Fruit fly (Drosophila melanogaster) whole organism, embryonic: ENCODE data around the gene topi.
A peak's percentile ranks its signal among the peaks of the same experiment; 100 is the strongest.

Source experiments
- CG10462 ChIP-seq: fragments of 200-800 bp; sonication (Bioruptor generic); optimal IDR thresholded peaks from 2 replicates; lab custom pipeline; 2016; ENCODE audit warnings: missing biosample characterization, missing genetic modification characterization
- CG11085 ChIP-seq: fragments of 200-800 bp; sonication (Bioruptor generic); IDR thresholded peaks from 2 replicates; pipeline ENCODE4 v1.3.6; 2022; ENCODE audit warnings: missing biosample characterization, missing genetic modification characterization
- CG11504 ChIP-seq: fragments of 200-800 bp; sonication (Bioruptor generic); optimal IDR thresholded peaks from 3 replicates; lab custom pipeline; 2019; ENCODE audit warnings: missing biosample characterization, mild to moderate bottlenecking, missing genetic modification characterization, moderate library complexity
- CG15601 ChIP-seq: fragments of 200-800 bp; sonication (Bioruptor generic); optimal IDR thresholded peaks from 3 replicates; lab custom pipeline; 2019; ENCODE audit warnings: missing biosample characterization, mild to moderate bottlenecking, missing genetic modification characterization, moderate library complexity
- CG1832 ChIP-seq: fragments of 200-800 bp; sonication (Bioruptor generic); optimal IDR thresholded peaks from 2 replicates; lab custom pipeline; 2017; ENCODE audit warnings: missing biosample characterization, mild to moderate bottlenecking, missing genetic modification characterization, inconsistent platforms
- CG2116 ChIP-seq: fragments of 200-800 bp; sonication (Bioruptor generic); optimal IDR thresholded peaks from 3 replicates; lab custom pipeline; 2018; ENCODE audit warnings: missing biosample characterization, mild to moderate bottlenecking, missing genetic modification characterization
- CG30431 ChIP-seq: fragments of 200-800 bp; sonication (Bioruptor generic); optimal IDR thresholded peaks from 2 replicates; lab custom pipeline; 2017; ENCODE audit warnings: missing biosample characterization, missing genetic modification characterization
- CG31365 ChIP-seq: fragments of 200-800 bp; sonication (Bioruptor generic); optimal IDR thresholded peaks from 2 replicates; lab custom pipeline; 2018; ENCODE audit warnings: missing biosample characterization, mild to moderate bottlenecking, missing genetic modification characterization
- CG32772 ChIP-seq: fragments of 200-800 bp; sonication (Bioruptor generic); IDR thresholded peaks from 2 replicates; pipeline ENCODE4 v1.3.6; 2022; ENCODE audit warnings: missing biosample characterization, missing genetic modification characterization
- CG3281 ChIP-seq: fragments of 200-800 bp; sonication (Bioruptor generic); optimal IDR thresholded peaks from 3 replicates; lab custom pipeline; 2017; ENCODE audit warnings: missing biosample characterization, mild to moderate bottlenecking, missing genetic modification characterization
- CG33213 ChIP-seq: fragments of 200-800 bp; sonication (Bioruptor generic); optimal IDR thresholded peaks from 3 replicates; lab custom pipeline; 2016; ENCODE audit warnings: missing biosample characterization, missing genetic modification characterization
- CG43689 ChIP-seq: fragments of 200-800 bp; sonication (Bioruptor generic); IDR thresholded peaks from 2 replicates; pipeline ENCODE4 v1.3.6; 2022; ENCODE audit warnings: missing biosample characterization, missing genetic modification characterization
- CG5180 ChIP-seq: fragments of 200-800 bp; sonication (Bioruptor generic); optimal IDR thresholded peaks from 3 replicates; lab custom pipeline; 2017; ENCODE audit warnings: missing biosample characterization, missing genetic modification characterization, mild to moderate bottlenecking, moderate library complexity, missing genetic modification reagents
- CG5953 ChIP-seq: fragments of 200-800 bp; sonication (Bioruptor generic); IDR thresholded peaks from 2 replicates; pipeline ENCODE4 v1.3.6; 2022; ENCODE audit warnings: missing biosample characterization, missing genetic modification characterization
- CrebB ChIP-seq: fragments of 200-800 bp; sonication (Bioruptor generic); optimal IDR thresholded peaks from 3 replicates; lab custom pipeline; 2018; ENCODE audit warnings: missing biosample characterization, mild to moderate bottlenecking, missing genetic modification characterization
- Dad ChIP-seq: fragments of 200-800 bp; sonication (Bioruptor generic); optimal IDR thresholded peaks from 3 replicates; lab custom pipeline; 2016; ENCODE audit warnings: missing biosample characterization, missing genetic modification characterization
- Doc2 ChIP-seq: fragments of 200-800 bp; sonication (Bioruptor generic); IDR thresholded peaks from 2 replicates; pipeline ENCODE4 v1.3.6; 2022; ENCODE audit warnings: missing biosample characterization, missing genetic modification characterization
- ERR ChIP-seq: fragments of 200-800 bp; sonication (Bioruptor generic); optimal IDR thresholded peaks from 2 replicates; lab custom pipeline; 2016; ENCODE audit warnings: missing biosample characterization, missing genetic modification characterization
- Elba2 ChIP-seq: fragments of 200-800 bp; sonication (Bioruptor generic); optimal IDR thresholded peaks from 3 replicates; lab custom pipeline; 2016; ENCODE audit warnings: missing biosample characterization, missing genetic modification characterization
- Hr51 ChIP-seq, 2 experiments: fragments of 200-800 bp; sonication (Bioruptor generic); optimal IDR thresholded peaks; 2 replicates in 1 of 2; 3 replicates in 1 of 2; lab custom pipeline; 2016 to 2018; ENCODE audit warnings: missing biosample characterization in 2 of 2, missing genetic modification characterization in 2 of 2, mild to moderate bottlenecking in 1 of 2, moderate library complexity in 1 of 2
- MTF-1 ChIP-seq: fragments of 200-800 bp; sonication (Bioruptor generic); optimal IDR thresholded peaks from 2 replicates; lab custom pipeline; 2018; ENCODE audit warnings: missing biosample characterization, mild to moderate bottlenecking, missing genetic modification characterization, borderline replicate concordance
- Mrtf ChIP-seq: fragments of 200-800 bp; sonication (Bioruptor generic); IDR thresholded peaks from 3 replicates; pipeline ENCODE4 v1.3.6; 2022; ENCODE audit warnings: missing biosample characterization, missing genetic modification characterization
- Myb ChIP-seq: fragments of 200-800 bp; sonication (Bioruptor generic); optimal IDR thresholded peaks from 2 replicates; lab custom pipeline; 2016; ENCODE audit warnings: missing biosample characterization, missing genetic modification characterization
- Ptx1 ChIP-seq: fragments of 200-800 bp; sonication (Bioruptor generic); IDR thresholded peaks from 2 replicates; pipeline ENCODE4 v1.3.6; 2022; ENCODE audit warnings: missing biosample characterization, missing genetic modification characterization
- Six4 ChIP-seq: fragments of 200-800 bp; sonication (Bioruptor generic); optimal IDR thresholded peaks from 2 replicates; lab custom pipeline; 2016; ENCODE audit warnings: missing biosample characterization, missing genetic modification characterization
- Sox100B ChIP-seq: fragments of 200-800 bp; sonication (Bioruptor generic); optimal IDR thresholded peaks from 3 replicates; lab custom pipeline; 2018; ENCODE audit warnings: missing biosample characterization, mild to moderate bottlenecking, missing genetic modification characterization
- Sry-β ChIP-seq: fragments of 200-800 bp; sonication (Bioruptor generic); optimal IDR thresholded peaks from 2 replicates; lab custom pipeline; 2018; ENCODE audit warnings: missing biosample characterization, mild to moderate bottlenecking, missing genetic modification characterization, moderate library complexity
- TFAM ChIP-seq: fragments of 200-800 bp; sonication (Bioruptor generic); optimal IDR thresholded peaks from 2 replicates; lab custom pipeline; 2017; ENCODE audit warnings: missing biosample characterization, missing genetic modification characterization, inconsistent platforms
- chn ChIP-seq: fragments of 200-800 bp; sonication (Bioruptor generic); optimal IDR thresholded peaks from 2 replicates; lab custom pipeline; 2016; ENCODE audit warnings: missing biosample characterization, missing genetic modification characterization
- ci ChIP-seq: fragments of 200-800 bp; sonication (Bioruptor generic); IDR thresholded peaks from 3 replicates; pipeline ENCODE4 v1.3.6; 2022; ENCODE audit warnings: missing biosample characterization, missing genetic modification characterization
- crc ChIP-seq: fragments of 200-800 bp; sonication (Bioruptor generic); optimal IDR thresholded peaks from 2 replicates; lab custom pipeline; 2016; ENCODE audit warnings: missing biosample characterization, missing genetic modification characterization
- croc ChIP-seq: fragments of 200-800 bp; sonication (Bioruptor generic); conservative IDR thresholded peaks from 3 replicates; pipeline ENCODE4 v1.3.6; 2022; ENCODE audit warnings: missing biosample characterization, missing genetic modification characterization
- da ChIP-seq: fragments of 200-800 bp; sonication (Bioruptor generic); optimal IDR thresholded peaks from 2 replicates; lab custom pipeline; 2016; ENCODE audit warnings: missing biosample characterization, missing genetic modification characterization
- fd102C ChIP-seq: fragments of 200-800 bp; sonication (Bioruptor generic); optimal IDR thresholded peaks from 2 replicates; lab custom pipeline; 2018; ENCODE audit warnings: missing biosample characterization, mild to moderate bottlenecking, missing genetic modification characterization, moderate library complexity
- gcm ChIP-seq: fragments of 200-800 bp; sonication (Bioruptor generic); optimal IDR thresholded peaks from 2 replicates; lab custom pipeline; 2019; ENCODE audit warnings: missing biosample characterization, mild to moderate bottlenecking, missing genetic modification characterization, moderate library complexity
- gem ChIP-seq: fragments of 200-800 bp; sonication (Bioruptor generic); optimal IDR thresholded peaks from 2 replicates; lab custom pipeline; 2019; ENCODE audit warnings: missing biosample characterization, mild to moderate bottlenecking, missing genetic modification characterization, moderate library complexity
- gsb ChIP-seq: fragments of 200-800 bp; sonication (Bioruptor generic); IDR thresholded peaks from 2 replicates; pipeline ENCODE4 v1.3.6; 2022; ENCODE audit warnings: missing biosample characterization, missing genetic modification characterization
- hb ChIP-seq: fragments of 200-800 bp; sonication (Bioruptor generic); IDR thresholded peaks from 3 replicates; pipeline ENCODE4 v1.3.6; 2022; ENCODE audit warnings: missing biosample characterization, missing genetic modification characterization; ENCODE audit not compliant: partially characterized antibody
- hth ChIP-seq: fragments of >200 bp; optimal IDR thresholded peaks from 2 replicates; lab custom pipeline; 2017; ENCODE audit warnings: inconsistent platforms
- ind ChIP-seq: fragments of 200-800 bp; sonication (Bioruptor generic); optimal IDR thresholded peaks from 3 replicates; lab custom pipeline; 2016; ENCODE audit warnings: missing biosample characterization, missing genetic modification characterization
- jing ChIP-seq: fragments of 200-800 bp; sonication (Bioruptor generic); optimal IDR thresholded peaks from 2 replicates; lab custom pipeline; 2018; ENCODE audit warnings: missing biosample characterization, mild to moderate bottlenecking, missing genetic modification characterization
- nom ChIP-seq: fragments of 200-800 bp; sonication (Bioruptor generic); optimal IDR thresholded peaks from 2 replicates; lab custom pipeline; 2017; ENCODE audit warnings: missing biosample characterization, missing genetic modification characterization, mild to moderate bottlenecking, moderate library complexity, missing genetic modification reagents
- odd ChIP-seq: fragments of 200-800 bp; sonication (Bioruptor generic); optimal IDR thresholded peaks from 2 replicates; lab custom pipeline; 2017; ENCODE audit warnings: missing biosample characterization, mild to moderate bottlenecking, missing genetic modification characterization
- prd ChIP-seq, 3 experiments: fragments of >200 bp in 2 of 3; fragments of 200-800 bp in 1 of 3; sonication (Bioruptor generic) in 1 of 3; optimal IDR thresholded peaks in 2 of 3; IDR thresholded peaks in 1 of 3; 2 replicates in 2 of 3; 3 replicates in 1 of 3; pipeline versions ENCODE4 v1.3.6 to Lab custom; 2017 to 2022; ENCODE audit warnings: missing biosample characterization in 1 of 3, missing genetic modification characterization in 1 of 3
- sc ChIP-seq, 3 experiments: fragments of >200 bp in 2 of 3; fragments of 200-800 bp in 1 of 3; sonication (Bioruptor generic) in 1 of 3; optimal IDR thresholded peaks; 2 replicates in 2 of 3; 3 replicates in 1 of 3; lab custom pipeline; 2017; ENCODE audit warnings: mild to moderate bottlenecking in 1 of 3, missing biosample characterization in 1 of 3, missing genetic modification characterization in 1 of 3, missing genetic modification reagents in 1 of 3
- sd ChIP-seq: fragments of 200-800 bp; sonication (Bioruptor generic); optimal IDR thresholded peaks from 3 replicates; lab custom pipeline; 2018; ENCODE audit warnings: missing biosample characterization, mild to moderate bottlenecking, missing genetic modification characterization, moderate library complexity
- slou ChIP-seq: fragments of 200-800 bp; sonication (Bioruptor generic); optimal IDR thresholded peaks from 3 replicates; lab custom pipeline; 2016; ENCODE audit warnings: missing biosample characterization, missing genetic modification characterization
- tll ChIP-seq, 2 experiments: fragments of 200-800 bp in 1 of 2; fragments of >200 bp in 1 of 2; sonication (Bioruptor generic) in 1 of 2; optimal IDR thresholded peaks; 2 replicates each; lab custom pipeline; 2017 to 2019; ENCODE audit warnings: missing biosample characterization in 2 of 2, missing genetic modification characterization in 2 of 2, mild to moderate bottlenecking in 1 of 2, moderate library complexity in 1 of 2

topi gene

DNA sequence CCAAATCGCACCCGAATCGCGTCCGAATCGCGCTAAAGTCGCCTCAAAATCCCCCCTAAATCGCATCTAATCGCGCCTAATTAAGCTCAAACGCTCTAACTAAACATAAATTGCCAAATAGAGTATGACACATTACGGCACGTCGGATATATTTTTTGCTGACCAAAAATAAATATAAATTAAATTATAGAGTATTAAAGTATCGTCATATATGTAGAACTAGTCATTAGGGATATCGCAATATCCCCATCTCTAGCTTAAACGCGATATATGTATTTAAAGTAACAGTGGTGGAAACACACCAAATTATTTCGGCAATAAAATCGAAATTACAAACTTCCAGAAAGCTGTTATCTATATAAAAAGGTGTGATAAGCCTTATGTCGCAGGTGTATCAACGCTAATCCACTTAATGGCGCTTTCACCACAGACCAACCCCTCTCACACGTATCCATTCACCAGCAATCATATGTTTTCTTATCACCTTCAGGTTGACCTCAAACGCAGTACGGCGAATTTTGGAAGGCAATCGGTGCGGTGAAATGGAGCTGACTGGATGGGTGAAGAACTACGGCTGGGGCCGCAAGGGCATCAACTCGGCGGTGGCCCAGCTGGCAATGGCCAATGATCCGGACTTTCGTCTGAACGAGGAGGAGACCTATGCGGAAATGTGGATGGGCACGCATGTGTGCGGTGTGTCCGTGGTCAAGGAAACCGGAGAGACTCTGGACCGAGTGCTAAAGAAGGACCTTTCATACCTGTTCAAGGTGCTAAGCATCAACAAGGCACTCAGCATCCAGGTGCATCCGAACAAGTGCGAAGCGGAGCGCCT, 15.3 kb upstream of the topi start, which contains the start of gene Mpi (continued):
- TF ChIP-seq CG30431 (GFP tag; lab: Kevin White, UChicago) (no peak), CG32772 (GFP tag; lab: Robert Waterston, UW) (no peak), ci (GFP tag; lab: Robert Waterston, UW) (peak; percentile 43; the same call in 2 of the 3 replicates), gcm (no peak), hb (GFP tag; lab: Robert Waterston, UW) (no peak), CG1832 (no peak), CG43689 (GFP tag; lab: Robert Waterston, UW) (no peak), CG33213 (GFP tag; lab: Kevin White, UChicago) (no peak), ind (peak; percentile 7), da (GFP tag; lab: Kevin White, UChicago) (no peak), hth (lab: Kevin White, UChicago) (no peak), crc (GFP tag; lab: Kevin White, UChicago) (no peak), nom (no peak), Hr51 (GFP tag; optimal IDR thresholded peaks at IDR 0.05; lab: Kevin White, UChicago) (no peak), CG5180 (GFP tag; lab: Kevin White, UChicago) (no peak), CG11085 (GFP tag; lab: Robert Waterston, UW) (no peak), Myb (GFP tag; lab: Kevin White, UChicago) (no peak), prd (optimal IDR thresholded peaks at IDR 0.05; lab: Kevin White, UChicago) (no peak), prd (GFP tag; IDR thresholded peaks at IDR 0.05; lab: Robert Waterston, UW) (0 out of 3 replicates have a peak, but pooled peaks have one; percentile 15), CG5953 (GFP tag; lab: Robert Waterston, UW) (no peak), Sry-β (GFP tag; lab: Kevin White, UChicago) (no peak), CG11504 (no peak), ERR (GFP tag; lab: Kevin White, UChicago) (peak; percentile 97), CG2116 (GFP tag; lab: Kevin White, UChicago) (peak; percentile 66), croc (no peak), chn (no peak), Sox100B (GFP tag; lab: Kevin White, UChicago) (no peak), Dad (GFP tag; lab: Kevin White, UChicago) (no peak), sc (optimal IDR thresholded peaks at IDR 0.05; lab: Kevin White, UChicago) (no peak), sc (GFP tag; optimal IDR thresholded peaks at IDR 0.05; lab: Kevin White, UChicago) (no peak), CG3281 (peak; percentile 33), MTF-1 (no peak), CrebB (peak; percentile 25), gsb (no peak), Elba2 (GFP tag; lab: Kevin White, UChicago) (no peak), gem (tag; lab: Kevin White, UChicago) (no peak), sd (tag; lab: Kevin White, UChicago) (no peak), slou (GFP tag; lab: Kevin White, UChicago) (no peak), Doc2 (GFP tag; lab: Robert Waterston, UW) (no peak), jing (no peak), odd (no peak), Ptx1 (GFP tag; lab: Robert Waterston, UW) (no peak), TFAM (GFP tag; lab: Kevin White, UChicago) (no peak), Six4 (GFP tag; lab: Kevin White, UChicago) (no peak), CG31365 (tag; lab: Kevin White, UChicago) (no peak), tll (GFP tag; optimal IDR thresholded peaks at IDR 0.05; lab: Kevin White, UChicago) (no peak), fd102C (GFP tag; lab: Kevin White, UChicago) (no peak), CG10462 (GFP tag; lab: Kevin White, UChicago) (no peak), CG15601 (tag; lab: Kevin White, UChicago) (no peak), Mrtf (GFP tag; lab: Robert Waterston, UW) (no peak)
